Fruit fly (Drosophila melanogaster) whole organism, pupa: Measurements from ENCODE around the gene Prat.
A peak's percentile ranks its signal among the peaks of the same experiment; 100 is the strongest.

ENCODE experiments used
- CG10348 ChIP-seq: fragments of 200-800 bp; sonication (Bioruptor generic); IDR thresholded peaks from 2 replicates; pipeline ENCODE4 v1.3.6; 2022; ENCODE audit warnings: missing biosample characterization, missing genetic modification characterization
- CG12605 ChIP-seq: fragments of 200-800 bp; sonication (Bioruptor generic); IDR thresholded peaks from 2 replicates; pipeline ENCODE4 v1.3.6; 2022; ENCODE audit warnings: missing biosample characterization, missing genetic modification characterization
- CG13204 ChIP-seq: fragments of 200-800 bp; sonication (Bioruptor generic); optimal IDR thresholded peaks from 2 replicates; lab custom pipeline; 2018; ENCODE audit warnings: missing biosample characterization, mild to moderate bottlenecking, missing genetic modification characterization, moderate library complexity
- CG14655 ChIP-seq: fragments of 200-800 bp; sonication (Bioruptor generic); optimal IDR thresholded peaks from 3 replicates; lab custom pipeline; 2017; ENCODE audit warnings: mild to moderate bottlenecking, missing biosample characterization, missing genetic modification reagents, missing genetic modification characterization
- CG15710 ChIP-seq: fragments of 200-800 bp; sonication (Bioruptor generic); optimal IDR thresholded peaks from 2 replicates; lab custom pipeline; 2018; ENCODE audit warnings: missing biosample characterization, mild to moderate bottlenecking, missing genetic modification characterization, moderate library complexity
- CG17806 ChIP-seq: fragments of 200-800 bp; sonication (Bioruptor generic); optimal IDR thresholded peaks from 2 replicates; lab custom pipeline; 2018; ENCODE audit warnings: missing biosample characterization, mild to moderate bottlenecking, missing genetic modification characterization, moderate library complexity
- CG32121 ChIP-seq: fragments of 200-800 bp; sonication (Bioruptor generic); IDR thresholded peaks from 2 replicates; pipeline ENCODE4 v1.3.6; 2022; ENCODE audit warnings: missing biosample characterization, missing genetic modification characterization
- CG34367 ChIP-seq: fragments of 200-800 bp; sonication (Bioruptor generic); optimal IDR thresholded peaks from 2 replicates; lab custom pipeline; 2018; ENCODE audit warnings: missing biosample characterization, mild to moderate bottlenecking, missing genetic modification characterization
- CG4496 ChIP-seq: fragments of 200-800 bp; sonication (Bioruptor generic); IDR thresholded peaks from 3 replicates; pipeline ENCODE4 v1.3.6; 2022; ENCODE audit warnings: missing biosample characterization, missing genetic modification characterization
- CG8159 ChIP-seq: fragments of 200-800 bp; sonication (Bioruptor generic); optimal IDR thresholded peaks from 3 replicates; lab custom pipeline; 2018; ENCODE audit warnings: missing biosample characterization, mild to moderate bottlenecking, missing genetic modification characterization, moderate library complexity
- CG8301 ChIP-seq: fragments of 200-800 bp; sonication (Bioruptor generic); optimal IDR thresholded peaks from 2 replicates; lab custom pipeline; 2018; ENCODE audit warnings: missing biosample characterization, mild to moderate bottlenecking, missing genetic modification characterization
- CG9948 ChIP-seq: fragments of 200-800 bp; sonication (Bioruptor generic); optimal IDR thresholded peaks from 2 replicates; lab custom pipeline; 2018; ENCODE audit warnings: missing biosample characterization, mild to moderate bottlenecking, missing genetic modification characterization, moderate library complexity
- D1 ChIP-seq: fragments of 200-800 bp; sonication (Bioruptor generic); optimal IDR thresholded peaks from 2 replicates; lab custom pipeline; 2018; ENCODE audit warnings: missing biosample characterization, mild to moderate bottlenecking, missing genetic modification characterization, moderate library complexity
- EcR ChIP-seq: fragments of 200-800 bp; sonication (Bioruptor generic); optimal IDR thresholded peaks from 3 replicates; lab custom pipeline; 2019; ENCODE audit warnings: missing biosample characterization, missing genetic modification characterization, mild to moderate bottlenecking, moderate library complexity, missing genetic modification reagents
- Ets98B ChIP-seq: fragments of 200-800 bp; sonication (Bioruptor generic); IDR thresholded peaks from 2 replicates; pipeline ENCODE4 v1.3.6; 2022; ENCODE audit warnings: missing biosample characterization, missing genetic modification characterization
- Pif1A ChIP-seq: fragments of 200-800 bp; sonication (Bioruptor generic); optimal IDR thresholded peaks from 3 replicates; lab custom pipeline; 2016; ENCODE audit warnings: missing biosample characterization, missing genetic modification characterization
- Pif1B ChIP-seq: fragments of 200-800 bp; sonication (Bioruptor generic); optimal IDR thresholded peaks from 3 replicates; lab custom pipeline; 2016; ENCODE audit warnings: missing biosample characterization, missing genetic modification characterization
- Snoo ChIP-seq: fragments of 200-800 bp; sonication (Bioruptor generic); optimal IDR thresholded peaks from 3 replicates; lab custom pipeline; 2017; ENCODE audit warnings: missing biosample characterization, mild to moderate bottlenecking, missing genetic modification characterization, inconsistent platforms
- fd96Ca ChIP-seq: fragments of 200-800 bp; sonication (Bioruptor generic); IDR thresholded peaks from 3 replicates; pipeline ENCODE4 v1.3.6; 2022; ENCODE audit warnings: missing biosample characterization, missing genetic modification characterization
- gl ChIP-seq: fragments of 200-800 bp; sonication (Bioruptor generic); optimal IDR thresholded peaks from 2 replicates; lab custom pipeline; 2018; ENCODE audit warnings: missing biosample characterization, mild to moderate bottlenecking, missing genetic modification characterization
- rn ChIP-seq: fragments of 200-800 bp; sonication (Bioruptor generic); IDR thresholded peaks from 2 replicates; pipeline ENCODE4 v1.3.6; 2022; ENCODE audit warnings: missing biosample characterization, missing genetic modification characterization

The Prat gene

dm6 chr3R:7911482-7911881 lies at the start of gene Prat:
TSS of gene Prat (minus strand) at chr3R:7911779.
- no peak for TF ChIP-seq Snoo (tag; lab: Kevin White, UChicago)
- TF ChIP-seq CG15710 (tag; lab: Kevin White, UChicago): no peak
- peak; percentile 37; the same call in 1 of the 3 replicates for TF ChIP-seq CG4496 (GFP tag; lab: Robert Waterston, UW)
- TF ChIP-seq CG9948: no peak
- TF ChIP-seq CG14655 (GFP tag; lab: Kevin White, UChicago): no peak
- TF ChIP-seq Ets98B: no peak; the same call in 1 of the 2 replicates
- peak; percentile 35 for TF ChIP-seq EcR (GFP tag; lab: Kevin White, UChicago)
- no peak for TF ChIP-seq CG13204 (GFP tag; lab: Kevin White, UChicago)
- TF ChIP-seq CG34367 (tag; lab: Kevin White, UChicago): no peak
- TF ChIP-seq CG10348 (GFP tag; lab: Robert Waterston, UW): no peak

- no peak for TF ChIP-seq fd96Ca
- TF ChIP-seq gl (tag; lab: Kevin White, UChicago): no peak
Observed at dm6 chr3R:7961348-7961747, 49.8 kb upstream of the Prat start.

DNA sequence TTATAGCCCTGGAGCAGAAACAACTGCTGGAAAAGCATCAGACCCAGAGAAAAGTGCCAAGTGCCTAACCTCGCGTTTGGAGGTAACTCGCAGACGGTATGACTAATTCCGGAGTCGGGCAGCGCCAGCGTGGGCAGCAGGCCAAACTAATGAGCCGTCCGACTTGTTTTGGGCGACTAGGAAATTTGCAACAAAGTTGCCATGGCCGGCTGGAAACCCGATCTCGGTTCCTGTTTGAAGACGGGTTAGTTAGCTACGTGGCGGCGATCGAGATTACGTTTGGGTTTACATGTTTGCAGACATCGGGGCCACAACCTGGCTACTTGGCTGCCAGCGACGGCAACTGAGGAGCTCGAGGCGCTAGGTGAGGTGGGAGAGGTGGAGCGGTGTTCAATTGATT lies 45.4 kb upstream of the Prat start:
- TF ChIP-seq CG9948 (no peak), Snoo (tag; lab: Kevin White, UChicago) (no peak), CG17806 (tag; lab: Kevin White, UChicago) (no peak), CG10348 (GFP tag; lab: Robert Waterston, UW) (no peak), Ets98B (no peak), Pif1B (GFP tag; lab: Kevin White, UChicago) (no peak), CG32121 (no peak), CG8301 (tag; lab: Kevin White, UChicago) (no peak), D1 (tag; lab: Kevin White, UChicago) (no peak), rn (GFP tag; lab: Robert Waterston, UW) (no peak), CG12605 (GFP tag; lab: Robert Waterston, UW) (no peak), fd96Ca (no peak; the same call in 2 of the 3 replicates), gl (tag; lab: Kevin White, UChicago) (no peak), CG8159 (tag; lab: Kevin White, UChicago) (no peak), CG4496 (GFP tag; lab: Robert Waterston, UW) (no peak)

- TF ChIP-seq CG13204 (GFP tag; lab: Kevin White, UChicago) (peak; percentile 10), CG8301 (tag; lab: Kevin White, UChicago) (no peak)
Observed at dm6 chr3R:7954477-7954876, 42.9 kb upstream of the Prat start.

dm6 chr3R:7953041-7953788 lies 41.6 kb upstream of the Prat start:
- peak; percentile 22 for TF ChIP-seq CG34367 (tag; lab: Kevin White, UChicago)
- peak; percentile 54 for TF ChIP-seq CG15710 (tag; lab: Kevin White, UChicago)
- TF ChIP-seq D1 (tag; lab: Kevin White, UChicago): peak; percentile 32
- peak; percentile 62 for TF ChIP-seq CG9948
- no peak for TF ChIP-seq Pif1B (GFP tag; lab: Kevin White, UChicago)
- TF ChIP-seq EcR (GFP tag; lab: Kevin White, UChicago): peak; percentile 96
- no peak for TF ChIP-seq CG13204 (GFP tag; lab: Kevin White, UChicago)
- peak; percentile 75 for TF ChIP-seq CG8159 (tag; lab: Kevin White, UChicago)
- TF ChIP-seq CG12605 (GFP tag; lab: Robert Waterston, UW): no peak
- 0 out of 3 replicates have a peak, but pooled peaks have one; percentile 44 for TF ChIP-seq CG4496 (GFP tag; lab: Robert Waterston, UW)
- TF ChIP-seq CG10348 (GFP tag; lab: Robert Waterston, UW): no peak
- TF ChIP-seq CG14655 (GFP tag; lab: Kevin White, UChicago): peak; percentile 60
- no peak for TF ChIP-seq Snoo (tag; lab: Kevin White, UChicago)
- TF ChIP-seq CG8301 (tag; lab: Kevin White, UChicago): peak; percentile 16
- TF ChIP-seq Pif1A (GFP tag; lab: Kevin White, UChicago): peak; percentile 23
- no peak for TF ChIP-seq CG32121
- no peak for TF ChIP-seq rn (GFP tag; lab: Robert Waterston, UW)
- peak; percentile 68 for TF ChIP-seq CG17806 (tag; lab: Kevin White, UChicago)

dm6 chr3R:7950147-7950546 lies 38.6 kb upstream of the Prat start:
- no peak for TF ChIP-seq gl (tag; lab: Kevin White, UChicago)
- no peak for TF ChIP-seq Pif1A (GFP tag; lab: Kevin White, UChicago)

dm6 chr3R:7947349-7947748 lies 35.8 kb upstream of the Prat start:
- peak; percentile 34 for TF ChIP-seq CG14655 (GFP tag; lab: Kevin White, UChicago)
- peak; percentile 15 for TF ChIP-seq CG8301 (tag; lab: Kevin White, UChicago)
- no peak for TF ChIP-seq Pif1A (GFP tag; lab: Kevin White, UChicago)
- TF ChIP-seq CG34367 (tag; lab: Kevin White, UChicago): no peak
- peak; percentile 37; the same call in 1 of the 3 replicates for TF ChIP-seq CG4496 (GFP tag; lab: Robert Waterston, UW)
- TF ChIP-seq CG32121: peak; percentile 68
- TF ChIP-seq Ets98B: peak; percentile 31; the same call in 1 of the 2 replicates
- TF ChIP-seq CG12605 (GFP tag; lab: Robert Waterston, UW): peak; percentile 32; the same call in 1 of the 2 replicates
- TF ChIP-seq CG15710 (tag; lab: Kevin White, UChicago): no peak
